Worm (Caenorhabditis elegans): Measurements from ENCODE around the gene lido-16.

The lido-16 gene

DNA sequence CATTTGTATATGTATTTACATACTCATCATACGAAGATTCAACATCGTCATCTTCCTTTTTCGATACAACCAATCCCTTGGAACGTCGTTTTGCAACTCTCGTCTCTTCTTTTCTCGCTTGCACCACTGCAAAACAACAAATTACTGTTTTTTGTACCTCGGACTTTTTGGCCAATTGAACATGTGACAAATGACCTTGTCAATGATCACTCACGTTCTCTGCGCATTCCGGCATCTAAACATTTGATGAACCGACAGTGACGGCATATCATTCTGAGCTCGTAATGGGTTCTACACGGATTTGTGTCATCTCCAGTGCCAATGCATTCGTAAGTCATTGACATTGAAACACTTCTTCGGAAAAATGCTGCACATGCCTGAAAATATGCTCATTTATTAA is 36.6 kb downstream of the lido-16 start:
- TF ChIP-seq fkh-4 (tag; optimal IDR thresholded peaks at IDR 0.05; ENCODE audit: borderline replicate concordance): no peak
- TF ChIP-seq grh-1 (GFP tag; IDR thresholded peaks at IDR 0.05): 0 out of 2 replicates have a peak, but pooled peaks have one; percentile 6
- no peak for TF ChIP-seq hpl-2 (GFP tag; optimal IDR thresholded peaks at IDR 0.05)
- TF ChIP-seq mdl-1 (tag; optimal IDR thresholded peaks at IDR 0.05): peak in 1 of 2 experiments; percentile 58
- 0 out of 2 replicates have a peak, but pooled peaks have one; percentile 7 for TF ChIP-seq nhr-19 (GFP tag; conservative IDR thresholded peaks at IDR 0.05)
- TF ChIP-seq sox-4 (tag; optimal IDR thresholded peaks at IDR 0.05): no peak
- no peak for TF ChIP-seq ceh-8 (GFP tag; optimal IDR thresholded peaks at IDR 0.05)
- no peak for TF ChIP-seq unc-130 (tag; optimal IDR thresholded peaks at IDR 0.05)
- no peak for TF ChIP-seq lir-3 (tag; optimal IDR thresholded peaks at IDR 0.05; ENCODE audit: poor library complexity)
- peak; percentile 38 for TF ChIP-seq lin-14 (GFP tag; optimal IDR thresholded peaks at IDR 0.05)
- TF ChIP-seq lin-35 (GFP tag; optimal IDR thresholded peaks at IDR 0.05): peak in 1 of 2 experiments; percentile 33
- TF ChIP-seq nhr-77 (tag; optimal IDR thresholded peaks at IDR 0.05): no peak
- peak; percentile 1 for TF ChIP-seq nhr-71 (tag; optimal IDR thresholded peaks at IDR 0.05)
- peak in 2 of 6 experiments; percentile 43 to 75 for TF ChIP-seq elt-3 (tag; optimal IDR thresholded peaks at IDR 0.05)
- TF ChIP-seq blmp-1 (tag; optimal IDR thresholded peaks at IDR 0.05): peak; percentile 54
- no peak for TF ChIP-seq nhr-76 (tag; optimal IDR thresholded peaks at IDR 0.05)
- TF ChIP-seq lsy-2 (tag; optimal IDR thresholded peaks at IDR 0.05): peak in 1 of 2 experiments; percentile 2
- TF ChIP-seq nhr-20 (tag; optimal IDR thresholded peaks at IDR 0.05): peak; percentile 28
- peak; percentile 3 for TF ChIP-seq tbx-2 (tag; optimal IDR thresholded peaks at IDR 0.05)
- TF ChIP-seq snu-23 (GFP tag; optimal IDR thresholded peaks at IDR 0.05): peak; percentile 7
- TF ChIP-seq pax-3 (tag; optimal IDR thresholded peaks at IDR 0.05): no peak

DNA sequence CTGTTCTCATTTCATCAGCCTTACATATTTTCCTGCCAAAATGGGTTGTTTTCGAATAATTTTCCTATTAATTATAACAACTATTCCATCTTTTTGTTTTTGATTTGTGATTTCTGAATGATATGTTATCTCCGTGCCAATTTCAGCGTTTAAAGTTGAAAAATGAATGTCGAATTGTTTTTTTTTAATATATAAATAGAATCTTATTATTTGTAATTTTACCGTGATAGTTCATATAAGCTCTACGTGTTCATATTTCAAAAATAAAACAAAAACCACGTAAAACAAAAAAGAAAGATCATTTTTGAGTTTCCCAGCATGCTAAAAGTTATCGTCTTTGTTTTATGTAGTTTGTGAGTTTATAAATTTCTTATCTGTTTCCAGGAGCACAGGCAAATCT is 41.1 kb downstream of the lido-16 start, which contains the start of gene K06A1.2:
Gene K06A1.2, plus strand, starts transcription at position 301 of the 400 bp plus-strand sequence.
- TF ChIP-seq C34B4.2 (tag; optimal IDR thresholded peaks at IDR 0.05) (no peak), ceh-63 (GFP tag; optimal IDR thresholded peaks at IDR 0.05) (no peak), unc-86 (tag; optimal IDR thresholded peaks at IDR 0.05) (no peak)

DNA sequence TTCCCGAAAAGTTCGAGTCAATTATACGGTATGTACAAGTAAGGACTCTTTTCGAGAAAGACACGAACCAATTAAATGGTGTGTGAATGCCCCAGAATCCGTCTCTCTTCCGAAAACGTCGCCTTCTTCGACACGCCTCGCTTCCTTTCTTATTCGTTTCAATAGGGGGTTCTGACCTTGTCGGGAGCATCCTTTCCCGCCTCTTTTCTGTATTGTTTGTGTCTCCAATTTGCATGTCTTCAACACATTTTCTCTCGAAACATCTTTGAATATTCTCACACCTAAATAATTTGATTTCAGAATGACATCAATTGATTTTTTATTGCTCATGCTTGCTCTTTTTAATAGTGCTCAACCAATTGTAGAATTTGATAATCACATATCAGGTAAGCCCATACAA is 43.6 kb downstream of the lido-16 start, which contains the start of gene cutl-16:
Gene cutl-16, plus strand, starts transcription at position 301 of the 400 bp plus-strand sequence.
- no peak for TF ChIP-seq isw-1 (GFP tag; IDR thresholded peaks at IDR 0.05)
- no peak for TF ChIP-seq ama-1 (optimal IDR thresholded peaks at IDR 0.05)
- TF ChIP-seq egl-13 (tag; optimal IDR thresholded peaks at IDR 0.05): no peak
- TF ChIP-seq zag-1 (tag; optimal IDR thresholded peaks at IDR 0.05): no peak
- no peak for TF ChIP-seq ztf-4 (tag; optimal IDR thresholded peaks at IDR 0.05)
- TF ChIP-seq pag-3 (tag; optimal IDR thresholded peaks at IDR 0.05; ENCODE audit: borderline replicate concordance, insufficient read depth): no peak
- TF ChIP-seq C04F5.9 (tag; optimal IDR thresholded peaks at IDR 0.05): no peak
- no peak for TF ChIP-seq swsn-7 (tag; optimal IDR thresholded peaks at IDR 0.05)
- TF ChIP-seq ces-1 (GFP tag; optimal IDR thresholded peaks at IDR 0.05): no peak
- no peak for TF ChIP-seq fkh-10 (GFP tag; optimal IDR thresholded peaks at IDR 0.05)

DNA sequence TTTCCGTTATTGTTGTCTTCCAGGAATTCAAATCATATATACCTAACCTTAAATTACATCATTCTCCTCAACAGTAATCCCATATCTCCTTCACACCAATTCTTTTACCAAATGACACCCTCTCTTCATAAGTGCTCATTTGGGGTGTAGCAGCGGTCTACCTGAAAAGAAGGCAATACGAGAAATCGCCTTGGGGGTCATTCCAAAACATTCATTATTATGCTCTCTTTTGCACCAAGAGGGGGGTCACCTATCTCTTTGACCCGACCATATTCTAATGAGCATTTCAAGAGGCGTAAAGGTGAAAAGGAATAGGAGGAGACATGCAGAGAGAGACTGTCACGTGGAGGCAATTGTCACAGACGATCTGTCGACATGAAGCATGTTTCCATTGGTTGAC is 47.9 kb downstream of the lido-16 start:
- TF ChIP-seq ztf-11 (tag; optimal IDR thresholded peaks at IDR 0.05): peak in 1 of 2 experiments; percentile 0
- no peak for TF ChIP-seq C16A3.4 (tag; optimal IDR thresholded peaks at IDR 0.05)
- no peak for TF ChIP-seq aha-1 (tag; optimal IDR thresholded peaks at IDR 0.05)
- no peak for TF ChIP-seq snpc-4 (tag; optimal IDR thresholded peaks at IDR 0.05)
- TF ChIP-seq isw-1 (GFP tag; IDR thresholded peaks at IDR 0.05): no peak
- TF ChIP-seq ama-1 (optimal IDR thresholded peaks at IDR 0.05): no peak
